Worm (Caenorhabditis elegans) whole organism, L3 larva: ENCODE data around the gene srg-33.

Experiments
- ZK546.5 ChIP-seq: sonication (generic microtip); optimal IDR thresholded peaks from 2 replicates; lab custom pipeline; 2017; ENCODE audit warnings: missing biosample characterization, missing genetic modification characterization
- elt-1 ChIP-seq: fragments of 150-350 bp; optimal IDR thresholded peaks from 2 replicates; lab custom pipeline; 2014; ENCODE audit warnings: missing biosample characterization, missing genetic modification characterization
- jun-1 ChIP-seq: fragments of 150-350 bp; optimal IDR thresholded peaks from 2 replicates; lab custom pipeline; 2014; ENCODE audit warnings: missing biosample characterization, missing genetic modification reagents, missing genetic modification characterization
- lin-15B ChIP-seq: fragments of 150-350 bp; optimal IDR thresholded peaks from 2 replicates; lab custom pipeline; 2014; ENCODE audit warnings: missing biosample characterization, missing genetic modification characterization
- nhr-11 ChIP-seq: fragments of 150-350 bp; optimal IDR thresholded peaks from 2 replicates; lab custom pipeline; 2014; ENCODE audit warnings: missing biosample characterization, missing genetic modification characterization
- nhr-237 ChIP-seq: fragments of 150-350 bp; optimal IDR thresholded peaks from 2 replicates; lab custom pipeline; 2014; ENCODE audit warnings: missing biosample characterization, missing genetic modification characterization
- ztf-4 ChIP-seq: fragments of 150-350 bp; optimal IDR thresholded peaks from 2 replicates; lab custom pipeline; 2014; ENCODE audit warnings: missing biosample characterization, missing genetic modification characterization

- TF ChIP-seq jun-1 (tag; lab: Kevin White, UChicago) (no peak), elt-1 (no peak), ztf-4 (tag; lab: Kevin White, UChicago) (no peak), ZK546.5 (tag; lab: Kevin White, UChicago) (no peak), nhr-237 (tag; lab: Kevin White, UChicago) (no peak), lin-15B (tag; lab: Kevin White, UChicago) (no peak), nhr-11 (tag; lab: Kevin White, UChicago) (no peak)
Observed at ce11 chrV:8259016-8259415, 32.8 kb upstream of the srg-33 start, which contains the start of gene C16D9.1.
